Worm (Caenorhabditis elegans) whole organism, L2 larva: ENCODE measurements around the gene srd-25.

Source experiments
- C34F6.9 ChIP-seq: fragments of 150-350 bp; optimal IDR thresholded peaks from 2 replicates; lab custom pipeline; 2014; ENCODE audit warnings: missing biosample characterization, missing genetic modification characterization
- R02D3.7 ChIP-seq: fragments of 150-350 bp; optimal IDR thresholded peaks from 2 replicates; lab custom pipeline; 2014; ENCODE audit warnings: missing biosample characterization, missing genetic modification characterization
- ama-1 ChIP-seq: fragments of 150-350 bp; optimal IDR thresholded peaks from 2 replicates; lab custom pipeline; 2018; ENCODE audit warnings: inconsistent platforms
- lsy-2 ChIP-seq, 2 experiments: fragments of 150-350 bp in 1 of 2; sonication (generic microtip) in 1 of 2; optimal IDR thresholded peaks; 2 replicates each; lab custom pipeline; 2014 to 2017; ENCODE audit warnings: missing biosample characterization in 2 of 2, missing genetic modification characterization in 2 of 2
- nhr-10 ChIP-seq: sonication (generic microtip); optimal IDR thresholded peaks from 2 replicates; lab custom pipeline; 2017; ENCODE audit warnings: missing biosample characterization, missing genetic modification characterization
- nhr-11 ChIP-seq: fragments of 150-350 bp; optimal IDR thresholded peaks from 2 replicates; lab custom pipeline; 2014; ENCODE audit warnings: missing biosample characterization, missing genetic modification characterization
- nhr-23 ChIP-seq: fragments of 150-350 bp; optimal IDR thresholded peaks from 2 replicates; lab custom pipeline; 2014; ENCODE audit warnings: missing biosample characterization, missing genetic modification reagents, missing genetic modification characterization
- sma-9 ChIP-seq, 2 experiments: fragments of 150-350 bp in 1 of 2; sonication (generic microtip) in 1 of 2; optimal IDR thresholded peaks; 2 replicates each; lab custom pipeline; 2014 to 2016; ENCODE audit warnings: missing genetic modification characterization in 2 of 2, mild to moderate bottlenecking in 1 of 2, missing biosample characterization in 1 of 2, missing compliant biosample characterization in 1 of 2, missing genetic modification reagents in 1 of 2, moderate library complexity in 1 of 2
- unc-39 ChIP-seq: fragments of 150-350 bp; optimal IDR thresholded peaks from 2 replicates; lab custom pipeline; 2014; ENCODE audit warnings: missing biosample characterization, missing genetic modification characterization

DNA sequence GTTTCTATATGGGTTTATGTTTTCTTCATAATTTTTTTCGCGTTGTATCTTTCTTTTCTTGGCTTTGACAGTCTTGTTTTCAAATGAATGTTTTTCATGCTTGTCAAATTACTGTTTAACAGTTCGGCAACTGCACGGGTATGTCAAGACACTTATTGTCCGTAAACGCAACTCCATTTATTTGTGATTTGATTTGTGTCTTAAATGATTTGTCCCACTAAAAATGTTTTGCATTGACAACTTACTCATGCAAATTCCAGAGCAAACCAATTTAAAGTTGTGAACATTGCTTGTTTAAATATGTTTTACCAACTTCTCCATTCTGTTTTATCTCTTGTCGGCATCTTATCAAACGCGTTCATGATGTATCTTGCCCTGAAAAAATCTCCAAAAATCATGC, at the start of gene srd-25:
- TF ChIP-seq ama-1 (lab: Kevin White, UChicago) (no peak), lsy-2 (tag; optimal IDR thresholded peaks at IDR 0.05; lab: Kevin White, UChicago) (no peak), nhr-10 (tag; lab: Kevin White, UChicago) (no peak), C34F6.9 (no peak), nhr-11 (no peak), unc-39 (no peak), sma-9 (GFP tag; optimal IDR thresholded peaks at IDR 0.05; lab: Kevin White, UChicago) (no peak), sma-9 (tag; optimal IDR thresholded peaks at IDR 0.05; lab: Kevin White, UChicago) (no peak), R02D3.7 (no peak), nhr-23 (tag; lab: Kevin White, UChicago) (no peak)
